Fruit fly (Drosophila melanogaster) whole organism, pupa: Measurements from ENCODE around the gene Z600.

Experiments used
- CG10348 ChIP-seq: fragments of 200-800 bp; sonication (Bioruptor generic); IDR thresholded peaks from 2 replicates; pipeline ENCODE4 v1.3.6; 2022; ENCODE audit warnings: missing biosample characterization, missing genetic modification characterization
- CG12605 ChIP-seq: fragments of 200-800 bp; sonication (Bioruptor generic); IDR thresholded peaks from 2 replicates; pipeline ENCODE4 v1.3.6; 2022; ENCODE audit warnings: missing biosample characterization, missing genetic modification characterization
- CG13204 ChIP-seq: fragments of 200-800 bp; sonication (Bioruptor generic); optimal IDR thresholded peaks from 2 replicates; lab custom pipeline; 2018; ENCODE audit warnings: missing biosample characterization, mild to moderate bottlenecking, missing genetic modification characterization, moderate library complexity
- CG14655 ChIP-seq: fragments of 200-800 bp; sonication (Bioruptor generic); optimal IDR thresholded peaks from 3 replicates; lab custom pipeline; 2017; ENCODE audit warnings: mild to moderate bottlenecking, missing biosample characterization, missing genetic modification reagents, missing genetic modification characterization
- CG15710 ChIP-seq: fragments of 200-800 bp; sonication (Bioruptor generic); optimal IDR thresholded peaks from 2 replicates; lab custom pipeline; 2018; ENCODE audit warnings: missing biosample characterization, mild to moderate bottlenecking, missing genetic modification characterization, moderate library complexity
- CG17806 ChIP-seq: fragments of 200-800 bp; sonication (Bioruptor generic); optimal IDR thresholded peaks from 2 replicates; lab custom pipeline; 2018; ENCODE audit warnings: missing biosample characterization, mild to moderate bottlenecking, missing genetic modification characterization, moderate library complexity
- CG32121 ChIP-seq: fragments of 200-800 bp; sonication (Bioruptor generic); IDR thresholded peaks from 2 replicates; pipeline ENCODE4 v1.3.6; 2022; ENCODE audit warnings: missing biosample characterization, missing genetic modification characterization
- CG34367 ChIP-seq: fragments of 200-800 bp; sonication (Bioruptor generic); optimal IDR thresholded peaks from 2 replicates; lab custom pipeline; 2018; ENCODE audit warnings: missing biosample characterization, mild to moderate bottlenecking, missing genetic modification characterization
- CG4496 ChIP-seq: fragments of 200-800 bp; sonication (Bioruptor generic); IDR thresholded peaks from 3 replicates; pipeline ENCODE4 v1.3.6; 2022; ENCODE audit warnings: missing biosample characterization, missing genetic modification characterization
- CG8159 ChIP-seq: fragments of 200-800 bp; sonication (Bioruptor generic); optimal IDR thresholded peaks from 3 replicates; lab custom pipeline; 2018; ENCODE audit warnings: missing biosample characterization, mild to moderate bottlenecking, missing genetic modification characterization, moderate library complexity
- CG8301 ChIP-seq: fragments of 200-800 bp; sonication (Bioruptor generic); optimal IDR thresholded peaks from 2 replicates; lab custom pipeline; 2018; ENCODE audit warnings: missing biosample characterization, mild to moderate bottlenecking, missing genetic modification characterization
- CG9948 ChIP-seq: fragments of 200-800 bp; sonication (Bioruptor generic); optimal IDR thresholded peaks from 2 replicates; lab custom pipeline; 2018; ENCODE audit warnings: missing biosample characterization, mild to moderate bottlenecking, missing genetic modification characterization, moderate library complexity
- D1 ChIP-seq: fragments of 200-800 bp; sonication (Bioruptor generic); optimal IDR thresholded peaks from 2 replicates; lab custom pipeline; 2018; ENCODE audit warnings: missing biosample characterization, mild to moderate bottlenecking, missing genetic modification characterization, moderate library complexity
- EcR ChIP-seq: fragments of 200-800 bp; sonication (Bioruptor generic); optimal IDR thresholded peaks from 3 replicates; lab custom pipeline; 2019; ENCODE audit warnings: missing biosample characterization, missing genetic modification characterization, mild to moderate bottlenecking, moderate library complexity, missing genetic modification reagents
- Ets98B ChIP-seq: fragments of 200-800 bp; sonication (Bioruptor generic); IDR thresholded peaks from 2 replicates; pipeline ENCODE4 v1.3.6; 2022; ENCODE audit warnings: missing biosample characterization, missing genetic modification characterization
- Pif1A ChIP-seq: fragments of 200-800 bp; sonication (Bioruptor generic); optimal IDR thresholded peaks from 3 replicates; lab custom pipeline; 2016; ENCODE audit warnings: missing biosample characterization, missing genetic modification characterization
- Pif1B ChIP-seq: fragments of 200-800 bp; sonication (Bioruptor generic); optimal IDR thresholded peaks from 3 replicates; lab custom pipeline; 2016; ENCODE audit warnings: missing biosample characterization, missing genetic modification characterization
- Snoo ChIP-seq: fragments of 200-800 bp; sonication (Bioruptor generic); optimal IDR thresholded peaks from 3 replicates; lab custom pipeline; 2017; ENCODE audit warnings: missing biosample characterization, mild to moderate bottlenecking, missing genetic modification characterization, inconsistent platforms
- fd96Ca ChIP-seq: fragments of 200-800 bp; sonication (Bioruptor generic); IDR thresholded peaks from 3 replicates; pipeline ENCODE4 v1.3.6; 2022; ENCODE audit warnings: missing biosample characterization, missing genetic modification characterization
- gl ChIP-seq: fragments of 200-800 bp; sonication (Bioruptor generic); optimal IDR thresholded peaks from 2 replicates; lab custom pipeline; 2018; ENCODE audit warnings: missing biosample characterization, mild to moderate bottlenecking, missing genetic modification characterization
- rn ChIP-seq: fragments of 200-800 bp; sonication (Bioruptor generic); IDR thresholded peaks from 2 replicates; pipeline ENCODE4 v1.3.6; 2022; ENCODE audit warnings: missing biosample characterization, missing genetic modification characterization

Z600 gene

dm6 chr3L:15525153-15525552 lies 16.3 kb downstream of the Z600 start, which contains the start of gene CG33986:
Gene CG33986, minus strand, starts transcription at chr3L:15525253.
- TF ChIP-seq Pif1B (GFP tag; lab: Kevin White, UChicago) = no peak

DNA sequence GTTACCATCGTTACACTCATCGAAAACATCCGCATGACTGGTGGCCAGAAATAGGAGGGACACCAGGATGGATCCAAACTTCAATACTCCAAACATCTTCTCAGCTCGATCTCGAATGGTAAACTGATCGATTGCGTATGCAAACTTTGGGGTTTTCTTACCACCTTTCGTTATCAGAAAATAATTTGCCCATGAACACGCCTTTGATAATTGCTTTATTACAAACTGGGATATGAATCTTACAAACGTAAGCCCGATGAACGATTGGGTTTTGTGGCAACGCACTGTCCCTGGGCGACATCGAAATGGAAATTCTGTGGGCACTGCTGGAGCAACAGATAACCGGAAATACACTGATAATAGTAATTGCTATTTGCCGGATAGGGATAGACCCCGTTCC lies 17.9 kb downstream of the Z600 start, which contains the start of gene CG33985:
Gene CG33985 (minus strand): TSS at position 101 of the 400 bp plus-strand sequence.
- no peak for TF ChIP-seq CG15710 (tag; lab: Kevin White, UChicago)
- TF ChIP-seq CG17806 (tag; lab: Kevin White, UChicago) = no peak
- TF ChIP-seq Snoo (tag; lab: Kevin White, UChicago) = no peak
- TF ChIP-seq rn (GFP tag; lab: Robert Waterston, UW) = no peak
- TF ChIP-seq gl (tag; lab: Kevin White, UChicago) = no peak
- TF ChIP-seq Ets98B = no peak
- no peak for TF ChIP-seq CG12605 (GFP tag; lab: Robert Waterston, UW)
- no peak for TF ChIP-seq CG9948 (tag; lab: Kevin White, UChicago)
- no peak for TF ChIP-seq CG10348 (GFP tag; lab: Robert Waterston, UW)
- no peak for TF ChIP-seq EcR
- TF ChIP-seq CG34367 = no peak
- no peak for TF ChIP-seq D1 (tag; lab: Kevin White, UChicago)
- no peak for TF ChIP-seq CG4496 (GFP tag; lab: Robert Waterston, UW)
- no peak for TF ChIP-seq CG13204
- no peak for TF ChIP-seq Pif1A
- TF ChIP-seq CG32121 = no peak
- TF ChIP-seq fd96Ca = no peak
- no peak for TF ChIP-seq CG14655 (GFP tag; lab: Kevin White, UChicago)
- no peak for TF ChIP-seq CG8301 (tag; lab: Kevin White, UChicago)

- TF ChIP-seq CG34367 (no peak), CG14655 (GFP tag; lab: Kevin White, UChicago) (no peak), CG8301 (tag; lab: Kevin White, UChicago) (no peak)
These were observed 18.6 kb downstream of the Z600 start, which contains the start of gene CG42729 for dm6 chr3L:15527416-15527815. Gene CG42729, minus strand, starts transcription at chr3L:15527516.

DNA sequence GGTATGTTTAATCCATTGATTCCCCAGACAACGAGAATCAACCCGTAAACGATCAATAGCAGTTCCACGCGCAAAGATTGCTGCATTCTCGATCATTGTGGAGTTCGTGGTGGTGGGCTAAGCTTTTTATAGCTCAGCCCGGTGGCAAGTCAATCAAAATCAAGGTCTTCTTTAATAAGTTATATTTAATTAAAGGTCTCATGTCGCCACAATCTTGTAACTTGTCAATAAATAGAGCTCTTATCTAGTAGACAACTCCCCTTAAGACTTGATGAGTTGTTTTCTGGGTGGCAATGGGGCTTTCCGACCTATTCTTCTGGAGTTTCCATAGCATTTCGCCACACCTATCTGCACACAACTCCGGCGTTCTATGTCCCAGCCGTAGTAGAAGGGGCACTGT lies 19.2 kb downstream of the Z600 start, which contains the start of gene CG42728:
Gene CG42728 (minus strand): TSS at position 101 of the 400 bp plus-strand sequence.
- TF ChIP-seq CG9948 (tag; lab: Kevin White, UChicago) (no peak), CG8301 (tag; lab: Kevin White, UChicago) (no peak), CG15710 (tag; lab: Kevin White, UChicago) (no peak), Pif1B (GFP tag; lab: Kevin White, UChicago) (no peak), rn (GFP tag; lab: Robert Waterston, UW) (no peak), CG14655 (GFP tag; lab: Kevin White, UChicago) (no peak), CG4496 (GFP tag; lab: Robert Waterston, UW) (no peak), gl (tag; lab: Kevin White, UChicago) (no peak), Ets98B (no peak), EcR (no peak), CG13204 (no peak)

DNA sequence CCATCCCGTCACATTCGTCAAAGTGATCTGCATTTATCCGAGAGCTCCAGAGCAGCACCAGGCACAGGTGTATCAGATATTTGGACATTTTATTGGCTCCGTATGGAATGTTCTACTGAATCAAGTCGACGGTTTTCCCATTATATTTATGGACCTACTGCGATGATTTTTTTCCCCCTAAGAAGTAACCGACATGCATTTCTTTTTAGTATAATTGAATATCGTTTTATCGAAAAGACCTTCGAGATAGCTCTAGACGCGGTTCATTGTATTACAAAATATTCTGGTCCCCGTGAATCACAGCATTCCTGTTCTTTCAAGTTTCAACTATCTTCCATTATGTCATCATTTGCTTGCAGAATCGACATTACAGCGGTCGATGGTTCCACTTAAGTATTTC lies 20.3 kb downstream of the Z600 start, which contains the start of gene obst-H:
Gene obst-H (minus strand): TSS at position 101 of the 400 bp plus-strand sequence.
- TF ChIP-seq CG13204 = no peak
- no peak for TF ChIP-seq Snoo (tag; lab: Kevin White, UChicago)
- TF ChIP-seq gl (tag; lab: Kevin White, UChicago) = no peak
- no peak for TF ChIP-seq Pif1A
- no peak for TF ChIP-seq CG17806 (tag; lab: Kevin White, UChicago)
- TF ChIP-seq Pif1B (GFP tag; lab: Kevin White, UChicago) = no peak
- TF ChIP-seq fd96Ca = no peak
- TF ChIP-seq CG8159 = no peak
- no peak for TF ChIP-seq D1 (tag; lab: Kevin White, UChicago)
- TF ChIP-seq CG14655 (GFP tag; lab: Kevin White, UChicago) = no peak
- TF ChIP-seq, all 21 proteins: peak for 0

dm6 chr3L:15530071-15530470 lies 21.2 kb downstream of the Z600 start:
- no peak for TF ChIP-seq fd96Ca
- TF ChIP-seq CG34367 = no peak
- TF ChIP-seq rn (GFP tag; lab: Robert Waterston, UW) = no peak
- TF ChIP-seq EcR = no peak
- no peak for TF ChIP-seq CG8301 (tag; lab: Kevin White, UChicago)
- TF ChIP-seq CG10348 (GFP tag; lab: Robert Waterston, UW) = no peak
- TF ChIP-seq CG9948 (tag; lab: Kevin White, UChicago) = no peak
- no peak for TF ChIP-seq CG12605 (GFP tag; lab: Robert Waterston, UW)
- TF ChIP-seq Ets98B = no peak
- TF ChIP-seq Pif1A = no peak
- TF ChIP-seq CG14655 (GFP tag; lab: Kevin White, UChicago) = no peak
- TF ChIP-seq CG15710 (tag; lab: Kevin White, UChicago) = no peak
- no peak for TF ChIP-seq CG17806 (tag; lab: Kevin White, UChicago)
- no peak for TF ChIP-seq CG4496 (GFP tag; lab: Robert Waterston, UW)
- no peak for TF ChIP-seq gl (tag; lab: Kevin White, UChicago)
- no peak for TF ChIP-seq CG13204
- TF ChIP-seq CG8159 = no peak
- TF ChIP-seq, all 21 proteins: peak for 0

DNA sequence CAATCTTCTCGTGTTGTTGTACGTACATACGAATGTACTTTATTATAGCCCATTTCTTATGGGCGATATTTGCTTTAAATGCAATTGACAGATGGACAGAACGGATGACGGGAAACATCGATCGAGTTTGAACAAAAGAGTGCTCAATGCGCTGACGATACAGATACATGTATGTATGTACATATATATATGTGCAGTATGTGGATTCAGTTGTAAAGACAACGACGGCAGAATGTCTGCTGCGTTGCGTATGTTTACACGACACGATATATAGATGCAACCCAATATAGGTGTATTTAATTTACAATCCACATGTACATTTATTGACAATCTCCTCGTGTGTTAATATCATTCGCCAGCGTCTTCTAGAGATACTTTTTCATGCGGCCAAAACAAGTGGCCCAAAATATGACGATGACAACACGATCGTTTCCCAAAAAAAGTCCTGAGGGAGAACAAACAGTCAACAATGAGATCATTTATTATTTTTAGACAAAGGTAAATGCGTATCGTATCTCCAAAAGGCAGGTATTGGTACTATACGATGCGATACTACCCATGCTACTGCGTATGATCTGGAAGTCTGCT lies 21.9 kb downstream of the Z600 start:
- TF ChIP-seq CG13204 (no peak), gl (tag; lab: Kevin White, UChicago) (peak; percentile 30), EcR (peak; percentile 23)
- TF ChIP-seq, all 21 proteins: peak for 2
